Fruit fly (Drosophila melanogaster) whole organism, pupa: ENCODE data around the gene IntS10.

ENCODE experiments used
- CG10348 ChIP-seq: fragments of 200-800 bp; sonication (Bioruptor generic); IDR thresholded peaks from 2 replicates; pipeline ENCODE4 v1.3.6; 2022; ENCODE audit warnings: missing biosample characterization, missing genetic modification characterization
- CG12605 ChIP-seq: fragments of 200-800 bp; sonication (Bioruptor generic); IDR thresholded peaks from 2 replicates; pipeline ENCODE4 v1.3.6; 2022; ENCODE audit warnings: missing biosample characterization, missing genetic modification characterization
- CG13204 ChIP-seq: fragments of 200-800 bp; sonication (Bioruptor generic); optimal IDR thresholded peaks from 2 replicates; lab custom pipeline; 2018; ENCODE audit warnings: missing biosample characterization, mild to moderate bottlenecking, missing genetic modification characterization, moderate library complexity
- CG14655 ChIP-seq: fragments of 200-800 bp; sonication (Bioruptor generic); optimal IDR thresholded peaks from 3 replicates; lab custom pipeline; 2017; ENCODE audit warnings: mild to moderate bottlenecking, missing biosample characterization, missing genetic modification reagents, missing genetic modification characterization
- CG15710 ChIP-seq: fragments of 200-800 bp; sonication (Bioruptor generic); optimal IDR thresholded peaks from 2 replicates; lab custom pipeline; 2018; ENCODE audit warnings: missing biosample characterization, mild to moderate bottlenecking, missing genetic modification characterization, moderate library complexity
- CG17806 ChIP-seq: fragments of 200-800 bp; sonication (Bioruptor generic); optimal IDR thresholded peaks from 2 replicates; lab custom pipeline; 2018; ENCODE audit warnings: missing biosample characterization, mild to moderate bottlenecking, missing genetic modification characterization, moderate library complexity
- CG32121 ChIP-seq: fragments of 200-800 bp; sonication (Bioruptor generic); IDR thresholded peaks from 2 replicates; pipeline ENCODE4 v1.3.6; 2022; ENCODE audit warnings: missing biosample characterization, missing genetic modification characterization
- CG34367 ChIP-seq: fragments of 200-800 bp; sonication (Bioruptor generic); optimal IDR thresholded peaks from 2 replicates; lab custom pipeline; 2018; ENCODE audit warnings: missing biosample characterization, mild to moderate bottlenecking, missing genetic modification characterization
- CG4496 ChIP-seq: fragments of 200-800 bp; sonication (Bioruptor generic); IDR thresholded peaks from 3 replicates; pipeline ENCODE4 v1.3.6; 2022; ENCODE audit warnings: missing biosample characterization, missing genetic modification characterization
- CG8159 ChIP-seq: fragments of 200-800 bp; sonication (Bioruptor generic); optimal IDR thresholded peaks from 3 replicates; lab custom pipeline; 2018; ENCODE audit warnings: missing biosample characterization, mild to moderate bottlenecking, missing genetic modification characterization, moderate library complexity
- CG8301 ChIP-seq: fragments of 200-800 bp; sonication (Bioruptor generic); optimal IDR thresholded peaks from 2 replicates; lab custom pipeline; 2018; ENCODE audit warnings: missing biosample characterization, mild to moderate bottlenecking, missing genetic modification characterization
- CG9948 ChIP-seq: fragments of 200-800 bp; sonication (Bioruptor generic); optimal IDR thresholded peaks from 2 replicates; lab custom pipeline; 2018; ENCODE audit warnings: missing biosample characterization, mild to moderate bottlenecking, missing genetic modification characterization, moderate library complexity
- D1 ChIP-seq: fragments of 200-800 bp; sonication (Bioruptor generic); optimal IDR thresholded peaks from 2 replicates; lab custom pipeline; 2018; ENCODE audit warnings: missing biosample characterization, mild to moderate bottlenecking, missing genetic modification characterization, moderate library complexity
- EcR ChIP-seq: fragments of 200-800 bp; sonication (Bioruptor generic); optimal IDR thresholded peaks from 3 replicates; lab custom pipeline; 2019; ENCODE audit warnings: missing biosample characterization, missing genetic modification characterization, mild to moderate bottlenecking, moderate library complexity, missing genetic modification reagents
- Ets98B ChIP-seq: fragments of 200-800 bp; sonication (Bioruptor generic); IDR thresholded peaks from 2 replicates; pipeline ENCODE4 v1.3.6; 2022; ENCODE audit warnings: missing biosample characterization, missing genetic modification characterization
- Pif1A ChIP-seq: fragments of 200-800 bp; sonication (Bioruptor generic); optimal IDR thresholded peaks from 3 replicates; lab custom pipeline; 2016; ENCODE audit warnings: missing biosample characterization, missing genetic modification characterization
- Pif1B ChIP-seq: fragments of 200-800 bp; sonication (Bioruptor generic); optimal IDR thresholded peaks from 3 replicates; lab custom pipeline; 2016; ENCODE audit warnings: missing biosample characterization, missing genetic modification characterization
- Snoo ChIP-seq: fragments of 200-800 bp; sonication (Bioruptor generic); optimal IDR thresholded peaks from 3 replicates; lab custom pipeline; 2017; ENCODE audit warnings: missing biosample characterization, mild to moderate bottlenecking, missing genetic modification characterization, inconsistent platforms
- fd96Ca ChIP-seq: fragments of 200-800 bp; sonication (Bioruptor generic); IDR thresholded peaks from 3 replicates; pipeline ENCODE4 v1.3.6; 2022; ENCODE audit warnings: missing biosample characterization, missing genetic modification characterization
- gl ChIP-seq: fragments of 200-800 bp; sonication (Bioruptor generic); optimal IDR thresholded peaks from 2 replicates; lab custom pipeline; 2018; ENCODE audit warnings: missing biosample characterization, mild to moderate bottlenecking, missing genetic modification characterization
- rn ChIP-seq: fragments of 200-800 bp; sonication (Bioruptor generic); IDR thresholded peaks from 2 replicates; pipeline ENCODE4 v1.3.6; 2022; ENCODE audit warnings: missing biosample characterization, missing genetic modification characterization

Gene IntS10

DNA sequence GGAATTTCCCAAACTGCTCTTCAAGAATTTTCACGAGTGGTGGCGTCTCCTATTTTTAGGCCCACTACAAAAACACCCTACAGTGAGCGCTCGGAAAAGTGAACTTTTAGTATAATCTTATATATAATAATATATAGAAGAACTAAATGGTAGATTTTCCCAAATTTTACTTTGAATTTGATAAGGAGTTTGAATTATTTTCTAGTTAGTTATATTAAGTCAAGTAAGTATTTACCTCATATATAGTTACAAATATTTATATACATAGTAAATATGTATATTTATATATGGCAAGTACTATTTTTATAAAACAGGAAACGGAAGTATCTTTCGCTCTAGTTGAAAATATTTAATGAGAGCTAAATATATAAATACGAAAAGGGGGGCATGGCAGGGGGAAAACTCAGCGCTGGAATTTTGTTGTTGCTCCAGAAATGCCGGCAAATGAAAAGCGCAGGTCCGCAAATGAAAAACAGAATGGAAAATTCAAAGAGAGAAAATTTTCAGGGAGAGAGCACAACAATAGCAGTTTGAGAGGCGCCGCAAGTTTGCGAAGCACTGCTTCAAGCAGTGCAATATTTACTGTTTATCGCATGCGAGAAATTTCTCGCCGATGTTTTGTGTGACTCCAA, 17.6 kb upstream of the IntS10 start:
- TF ChIP-seq CG4496 (GFP tag; lab: Robert Waterston, UW) (peak; percentile 52; the same call in 1 of the 3 replicates), CG10348 (GFP tag; lab: Robert Waterston, UW) (no peak), gl (no peak), CG32121 (no peak), Pif1A (GFP tag; lab: Kevin White, UChicago) (no peak), rn (GFP tag; lab: Robert Waterston, UW) (no peak), CG12605 (no peak), Ets98B (GFP tag; lab: Robert Waterston, UW) (no peak; the same call in 1 of the 2 replicates), Snoo (peak; percentile 35), CG8301 (tag; lab: Kevin White, UChicago) (no peak), CG13204 (GFP tag; lab: Kevin White, UChicago) (no peak), D1 (tag; lab: Kevin White, UChicago) (peak; percentile 49), CG14655 (GFP tag; lab: Kevin White, UChicago) (peak; percentile 18), CG8159 (no peak), CG15710 (tag; lab: Kevin White, UChicago) (no peak), CG34367 (no peak), CG17806 (tag; lab: Kevin White, UChicago) (no peak), EcR (GFP tag; lab: Kevin White, UChicago) (no peak), Pif1B (GFP tag; lab: Kevin White, UChicago) (no peak), fd96Ca (GFP tag; lab: Robert Waterston, UW) (peak; percentile 17; the same call in 1 of the 3 replicates), CG9948 (tag; lab: Kevin White, UChicago) (no peak)

- TF ChIP-seq CG14655 (GFP tag; lab: Kevin White, UChicago): no peak
- TF ChIP-seq CG8301 (tag; lab: Kevin White, UChicago): no peak
- no peak for TF ChIP-seq Ets98B (GFP tag; lab: Robert Waterston, UW)
- TF ChIP-seq CG8159: no peak
- no peak for TF ChIP-seq CG15710 (tag; lab: Kevin White, UChicago)
- no peak for TF ChIP-seq CG4496 (GFP tag; lab: Robert Waterston, UW)
- TF ChIP-seq CG17806 (tag; lab: Kevin White, UChicago): no peak
- TF ChIP-seq D1 (tag; lab: Kevin White, UChicago): no peak
- TF ChIP-seq CG13204 (GFP tag; lab: Kevin White, UChicago): no peak
- TF ChIP-seq Pif1A (GFP tag; lab: Kevin White, UChicago): no peak
- no peak for TF ChIP-seq Pif1B (GFP tag; lab: Kevin White, UChicago)
- TF ChIP-seq Snoo: no peak
- TF ChIP-seq rn (GFP tag; lab: Robert Waterston, UW): no peak
- no peak for TF ChIP-seq CG12605
- no peak for TF ChIP-seq CG9948 (tag; lab: Kevin White, UChicago)
- TF ChIP-seq CG10348 (GFP tag; lab: Robert Waterston, UW): no peak
- no peak for TF ChIP-seq CG34367
- TF ChIP-seq CG32121: no peak
- no peak for TF ChIP-seq gl
- TF ChIP-seq fd96Ca (GFP tag; lab: Robert Waterston, UW): no peak
Observed at dm6 chr3L:3790504-3790903, 16.0 kb upstream of the IntS10 start, which contains the start of gene CG32266. Gene CG32266 (plus strand): TSS chr3L:3790804.

dm6 chr3L:3791043-3791682, 15.3 kb upstream of the IntS10 start:
- TF ChIP-seq CG9948 (tag; lab: Kevin White, UChicago) (peak; percentile 3), rn (GFP tag; lab: Robert Waterston, UW) (no peak), Pif1A (GFP tag; lab: Kevin White, UChicago) (peak; percentile 17), fd96Ca (GFP tag; lab: Robert Waterston, UW) (peak; percentile 62), CG14655 (GFP tag; lab: Kevin White, UChicago) (peak; percentile 74), CG15710 (tag; lab: Kevin White, UChicago) (no peak), CG32121 (peak; percentile 51; the same call in 1 of the 2 replicates), CG8159 (peak; percentile 17), CG12605 (no peak), CG8301 (tag; lab: Kevin White, UChicago) (peak; percentile 50), CG34367 (no peak), Snoo (no peak), CG17806 (tag; lab: Kevin White, UChicago) (peak; percentile 3), CG4496 (GFP tag; lab: Robert Waterston, UW) (peak; percentile 63), gl (no peak), CG10348 (GFP tag; lab: Robert Waterston, UW) (no peak), Pif1B (GFP tag; lab: Kevin White, UChicago) (no peak), D1 (tag; lab: Kevin White, UChicago) (no peak)

DNA sequence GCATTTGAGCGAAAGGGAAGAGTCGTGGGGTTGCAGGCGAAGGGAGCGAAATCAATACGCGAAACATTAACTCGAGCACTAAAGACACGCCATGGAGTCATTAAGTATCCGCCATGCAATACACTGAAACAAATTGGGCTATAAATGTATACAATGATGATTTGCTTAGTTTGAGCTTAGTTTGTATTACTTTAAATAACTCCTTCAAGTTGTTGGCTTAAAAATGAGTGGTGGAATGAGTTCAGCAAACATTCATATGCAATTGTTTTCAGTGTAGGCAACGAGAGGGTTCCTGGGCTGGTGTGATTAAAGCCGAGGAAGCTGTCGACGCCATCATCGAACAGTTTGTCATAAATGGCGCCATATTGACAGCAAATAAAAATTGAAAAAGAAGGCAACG, 8.8 kb upstream of the IntS10 start:
- TF ChIP-seq CG4496 (GFP tag; lab: Robert Waterston, UW) (no peak), CG8301 (tag; lab: Kevin White, UChicago) (no peak), gl (no peak), CG9948 (tag; lab: Kevin White, UChicago) (no peak), CG15710 (tag; lab: Kevin White, UChicago) (no peak), CG34367 (no peak), CG8159 (no peak), CG17806 (tag; lab: Kevin White, UChicago) (no peak), CG32121 (no peak), CG10348 (GFP tag; lab: Robert Waterston, UW) (no peak), D1 (tag; lab: Kevin White, UChicago) (no peak), EcR (GFP tag; lab: Kevin White, UChicago) (no peak), rn (GFP tag; lab: Robert Waterston, UW) (no peak), Pif1B (GFP tag; lab: Kevin White, UChicago) (no peak), Ets98B (GFP tag; lab: Robert Waterston, UW) (no peak)

dm6 chr3L:3798488-3798887, 8.0 kb upstream of the IntS10 start:
- TF ChIP-seq CG15710 (tag; lab: Kevin White, UChicago): no peak
- TF ChIP-seq CG13204 (GFP tag; lab: Kevin White, UChicago): no peak
- no peak for TF ChIP-seq EcR (GFP tag; lab: Kevin White, UChicago)
- no peak for TF ChIP-seq fd96Ca (GFP tag; lab: Robert Waterston, UW)
- TF ChIP-seq CG14655 (GFP tag; lab: Kevin White, UChicago): no peak
- no peak for TF ChIP-seq Pif1B (GFP tag; lab: Kevin White, UChicago)
- no peak for TF ChIP-seq CG4496 (GFP tag; lab: Robert Waterston, UW)
- TF ChIP-seq Pif1A (GFP tag; lab: Kevin White, UChicago): no peak
